Worm (Caenorhabditis elegans) whole organism, L4 larva: ENCODE results near the gene str-86.

ENCODE experiments used
- aha-1 ChIP-seq: fragments of 150-350 bp; peaks from one replicate; lab custom pipeline; 2014; ENCODE audit warnings: missing biosample characterization, missing genetic modification characterization
- ama-1 ChIP-seq: fragments of 150-350 bp; optimal IDR thresholded peaks from 2 replicates; lab custom pipeline; 2014; ENCODE audit warnings: inconsistent platforms, mixed read lengths
- ces-1 ChIP-seq: fragments of 150-350 bp; sonication (generic microtip); optimal IDR thresholded peaks from 4 replicates; lab custom pipeline; 2014; ENCODE audit warnings: missing biosample characterization, missing genetic modification reagents, missing genetic modification characterization
- daf-16 ChIP-seq, 3 experiments: sonication (generic microtip); optimal IDR thresholded peaks; 2 replicates each; lab custom pipeline; 2016 to 2017; ENCODE audit warnings: missing genetic modification characterization in 3 of 3, missing genetic modification reagents in 3 of 3, mild to moderate bottlenecking in 2 of 3, missing compliant biosample characterization in 2 of 3, missing biosample characterization in 1 of 3, moderate library complexity in 1 of 3
- lin-13 ChIP-seq: fragments of 150-350 bp; optimal IDR thresholded peaks from 2 replicates; lab custom pipeline; 2014; ENCODE audit warnings: missing biosample characterization, missing genetic modification reagents, missing genetic modification characterization
- lir-3 ChIP-seq: sonication (generic microtip); optimal IDR thresholded peaks from 2 replicates; lab custom pipeline; 2016; ENCODE audit warnings: mild to moderate bottlenecking, missing genetic modification characterization, missing compliant biosample characterization
- nhr-11 ChIP-seq: fragments of 150-350 bp; optimal IDR thresholded peaks from 2 replicates; lab custom pipeline; 2014; ENCODE audit warnings: missing biosample characterization, missing genetic modification characterization
- nhr-237 ChIP-seq: sonication (generic microtip); optimal IDR thresholded peaks from 2 replicates; lab custom pipeline; 2017; ENCODE audit warnings: missing biosample characterization, missing genetic modification characterization
- pqm-1 ChIP-seq: sonication (generic microtip); optimal IDR thresholded peaks from 2 replicates; lab custom pipeline; 2017; ENCODE audit warnings: missing biosample characterization, missing genetic modification characterization
- unc-62 ChIP-seq, 3 experiments: fragments of 150-350 bp in 1 of 3; sonication (generic microtip); optimal IDR thresholded peaks in 2 of 3; peaks in 1 of 3; 1 replicate in 1 of 3; 2 replicates in 2 of 3; lab custom pipeline; 2014 to 2017; ENCODE audit warnings: missing biosample characterization in 3 of 3, missing genetic modification characterization in 3 of 3, missing genetic modification reagents in 3 of 3, missing genotype in 1 of 3

ce11 chrV:8948365-8948764 lies 35.1 kb downstream of the str-86 start:
- TF ChIP-seq aha-1 (tag; lab: Kevin White, UChicago) (no peak), daf-16 (GFP tag; optimal IDR thresholded peaks at IDR 0.05; lab: Kevin White, UChicago) (no peak), daf-16 (tag; optimal IDR thresholded peaks at IDR 0.05; lab: Kevin White, UChicago) (no peak), nhr-11 (no peak), unc-62 (GFP tag; optimal IDR thresholded peaks at IDR 0.05 in 1 of 2; lab: Kevin White, UChicago) (no peak), unc-62 (tag; optimal IDR thresholded peaks at IDR 0.05; lab: Kevin White, UChicago) (no peak), lir-3 (tag; lab: Kevin White, UChicago) (no peak), lin-13 (no peak), pqm-1 (tag; lab: Kevin White, UChicago) (peak; percentile 35), ces-1 (GFP tag; lab: Kevin White, UChicago) (no peak), nhr-237 (tag; lab: Kevin White, UChicago) (no peak), ama-1 (lab: Kevin White, UChicago) (no peak)
